Worm (Caenorhabditis elegans) whole organism, late embryonic: ENCODE measurements around the gene sas-7.

Experiments used
- T23F11.4 ChIP-seq: fragments of 200-800 bp; sonication (Bioruptor generic); optimal IDR thresholded peaks from 2 replicates; lab custom pipeline; 2018; ENCODE audit warnings: mild to moderate bottlenecking, missing genetic modification characterization, missing compliant biosample characterization
- Y22D7AL.16 ChIP-seq: sonication (generic microtip); optimal IDR thresholded peaks from 2 replicates; lab custom pipeline; 2016; ENCODE audit warnings: missing genetic modification characterization, missing compliant biosample characterization
- ceh-14 ChIP-seq: sonication (generic microtip); optimal IDR thresholded peaks from 2 replicates; lab custom pipeline; 2016; ENCODE audit warnings: missing genotype, missing genetic modification characterization, missing compliant biosample characterization
- ceh-18 ChIP-seq: sonication (generic microtip); optimal IDR thresholded peaks from 2 replicates; lab custom pipeline; 2016; ENCODE audit warnings: missing genetic modification characterization, missing compliant biosample characterization
- ceh-19 ChIP-seq: fragments of 200-800 bp; sonication (Bioruptor generic); optimal IDR thresholded peaks from 2 replicates; lab custom pipeline; 2018; ENCODE audit warnings: mild to moderate bottlenecking, missing genetic modification characterization, missing compliant biosample characterization
- ceh-22 ChIP-seq: sonication (generic microtip); optimal IDR thresholded peaks from 2 replicates; lab custom pipeline; 2017; ENCODE audit warnings: missing biosample characterization, missing genetic modification characterization
- ceh-24 ChIP-seq: sonication (generic microtip); optimal IDR thresholded peaks from 2 replicates; lab custom pipeline; 2016; ENCODE audit warnings: mild to moderate bottlenecking, missing genetic modification characterization, missing compliant biosample characterization
- ceh-30 ChIP-seq: fragments of 150-350 bp; optimal IDR thresholded peaks from 2 replicates; lab custom pipeline; 2014; ENCODE audit warnings: missing biosample characterization, missing genetic modification characterization
- ceh-34 ChIP-seq: sonication (generic microtip); optimal IDR thresholded peaks from 2 replicates; lab custom pipeline; 2016; ENCODE audit warnings: mild to moderate bottlenecking, missing genetic modification characterization, missing compliant biosample characterization
- ceh-45 ChIP-seq: fragments of 200-800 bp; sonication (Bioruptor generic); IDR thresholded peaks from 2 replicates; pipeline ENCODE4 v1.3.6; 2022; ENCODE audit warnings: missing genetic modification reagents, missing genetic modification characterization, missing compliant biosample characterization
- ceh-6 ChIP-seq: fragments of 200-800 bp; sonication (Bioruptor generic); optimal IDR thresholded peaks from 2 replicates; lab custom pipeline; 2018; ENCODE audit warnings: mild to moderate bottlenecking, missing genetic modification characterization, missing compliant biosample characterization
- dmd-4 ChIP-seq: sonication (generic microtip); optimal IDR thresholded peaks from 2 replicates; lab custom pipeline; 2016; ENCODE audit warnings: borderline replicate concordance, missing genetic modification characterization, missing compliant biosample characterization
- elt-2 ChIP-seq: sonication (generic microtip); optimal IDR thresholded peaks from 2 replicates; lab custom pipeline; 2016; ENCODE audit warnings: missing genetic modification reagents, missing genetic modification characterization, missing compliant biosample characterization
- ets-4 ChIP-seq: sonication (generic microtip); optimal IDR thresholded peaks from 2 replicates; lab custom pipeline; 2016; ENCODE audit warnings: missing genetic modification characterization, missing compliant biosample characterization
- fax-1 ChIP-seq: sonication (generic microtip); optimal IDR thresholded peaks from 2 replicates; lab custom pipeline; 2016; ENCODE audit warnings: missing genotype, missing genetic modification characterization, missing compliant biosample characterization
- fkh-10 ChIP-seq: fragments of 150-350 bp; optimal IDR thresholded peaks from 2 replicates; lab custom pipeline; 2014; ENCODE audit warnings: missing biosample characterization, missing genetic modification reagents, missing genetic modification characterization
- hlh-15 ChIP-seq: sonication (generic microtip); optimal IDR thresholded peaks from 2 replicates; lab custom pipeline; 2016; ENCODE audit warnings: missing genetic modification characterization, missing compliant biosample characterization
- lim-6 ChIP-seq: sonication (generic microtip); optimal IDR thresholded peaks from 2 replicates; lab custom pipeline; 2016; ENCODE audit warnings: missing genetic modification characterization, missing compliant biosample characterization
- madf-2 ChIP-seq: sonication (generic microtip); optimal IDR thresholded peaks from 2 replicates; lab custom pipeline; 2017; ENCODE audit warnings: missing genetic modification characterization, missing compliant biosample characterization
- nfya-1 ChIP-seq: sonication (generic microtip); optimal IDR thresholded peaks from 2 replicates; lab custom pipeline; 2017; ENCODE audit warnings: missing genetic modification characterization, mild to moderate bottlenecking, missing compliant biosample characterization, antibody characterized with exemption, moderate library complexity
- npax-4 ChIP-seq: sonication (generic microtip); optimal IDR thresholded peaks from 2 replicates; lab custom pipeline; 2016; ENCODE audit warnings: missing genetic modification characterization, missing compliant biosample characterization
- odd-2 ChIP-seq: sonication (generic microtip); optimal IDR thresholded peaks from 2 replicates; lab custom pipeline; 2017; ENCODE audit warnings: antibody characterized with exemption, mild to moderate bottlenecking, missing genetic modification characterization, missing compliant biosample characterization
- pag-3 ChIP-seq: sonication (generic microtip); optimal IDR thresholded peaks from 2 replicates; lab custom pipeline; 2016; ENCODE audit warnings: missing compliant biosample characterization, missing genetic modification characterization, borderline replicate concordance
- pax-1 ChIP-seq: fragments of 150-350 bp; optimal IDR thresholded peaks from 2 replicates; lab custom pipeline; 2014; ENCODE audit warnings: missing biosample characterization, missing genetic modification characterization
- sox-2 ChIP-seq: fragments of 200-800 bp; sonication (Bioruptor generic); IDR thresholded peaks from 2 replicates; pipeline ENCODE4 v1.3.6; 2022; ENCODE audit warnings: missing genetic modification reagents, missing genetic modification characterization, missing compliant biosample characterization
- tbx-2 ChIP-seq: sonication (generic microtip); optimal IDR thresholded peaks from 2 replicates; lab custom pipeline; 2016; ENCODE audit warnings: missing genetic modification characterization, missing compliant biosample characterization
- ttx-3 ChIP-seq: sonication (generic microtip); optimal IDR thresholded peaks from 2 replicates; lab custom pipeline; 2016; ENCODE audit warnings: missing genetic modification reagents, missing genetic modification characterization, missing compliant biosample characterization
- unc-3 ChIP-seq, 2 experiments: fragments of 200-800 bp in 1 of 2; sonication (Bioruptor generic) in 1 of 2; sonication (generic microtip) in 1 of 2; conservative IDR thresholded peaks in 1 of 2; optimal IDR thresholded peaks in 1 of 2; 2 replicates each; pipeline versions ENCODE4 v1.3.6 to Lab custom; 2016 to 2022; ENCODE audit warnings: missing compliant biosample characterization in 2 of 2, missing genetic modification characterization in 2 of 2, missing genetic modification reagents in 1 of 2
- zip-5 ChIP-seq: sonication (generic microtip); optimal IDR thresholded peaks from 2 replicates; lab custom pipeline; 2016; ENCODE audit warnings: missing genetic modification characterization, missing compliant biosample characterization

Gene sas-7

ce11 chrIII:10326327-10326726 lies 5.5 kb downstream of the sas-7 start:
- TF ChIP-seq ceh-22 (tag; lab: Kevin White, UChicago) (no peak), odd-2 (tag; lab: Kevin White, UChicago) (no peak), ceh-30 (tag; lab: Kevin White, UChicago) (no peak), madf-2 (tag; lab: Kevin White, UChicago) (no peak)

- peak; percentile 2 for TF ChIP-seq nfya-1 (tag; lab: Kevin White, UChicago)
- TF ChIP-seq lim-6 (tag; lab: Kevin White, UChicago) = no peak
- TF ChIP-seq pax-1 (tag; lab: Kevin White, UChicago) = no peak
- TF ChIP-seq sox-2 (GFP tag; lab: Robert Waterston, UW) = 0 out of 2 replicates have a peak, but pooled peaks have one; percentile 13
These were observed 8.0 kb downstream of the sas-7 start for ce11 chrIII:10328565-10329541.

DNA sequence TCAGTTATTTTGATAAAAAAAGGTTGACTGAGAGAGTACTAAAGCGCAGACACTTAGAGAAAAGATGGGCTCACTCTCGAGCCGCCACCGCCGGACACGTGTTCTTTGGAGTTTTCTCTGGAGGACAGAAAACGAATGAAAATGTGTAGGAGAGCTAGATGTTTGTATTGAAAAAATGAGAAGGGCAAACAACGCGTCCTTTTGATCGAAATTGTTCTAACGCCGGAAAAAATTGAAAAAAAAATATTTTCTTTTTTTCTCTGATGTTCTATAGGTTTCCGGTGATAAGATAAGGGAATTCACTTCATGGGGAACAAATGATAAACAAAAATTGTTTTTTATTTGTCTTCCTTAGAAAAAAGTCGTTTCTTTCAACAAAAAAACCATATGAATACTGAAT lies 9.0 kb downstream of the sas-7 start:
- peak; percentile 52 for TF ChIP-seq elt-2 (tag; lab: Kevin White, UChicago)
- no peak for TF ChIP-seq ceh-45 (GFP tag; lab: Robert Waterston, UW)

- TF ChIP-seq pag-3 = no peak
- no peak for TF ChIP-seq Y22D7AL.16
- no peak for TF ChIP-seq ets-4
- TF ChIP-seq ceh-24 (tag; lab: Kevin White, UChicago) = no peak
- no peak for TF ChIP-seq dmd-4 (tag; lab: Kevin White, UChicago)
- no peak for TF ChIP-seq ceh-30 (tag; lab: Kevin White, UChicago)
- TF ChIP-seq tbx-2 (tag; lab: Kevin White, UChicago) = no peak
These were observed 9.7 kb downstream of the sas-7 start, which contains the start of gene nex-2 for ce11 chrIII:10330372-10331062. nex-2 (minus strand) TSS chrIII:10330422.

ce11 chrIII:10331232-10331631 lies 10.4 kb downstream of the sas-7 start:
- TF ChIP-seq hlh-15 (tag; lab: Kevin White, UChicago) (no peak), ceh-14 (tag; lab: Kevin White, UChicago) (no peak), nfya-1 (tag; lab: Kevin White, UChicago) (no peak), zip-5 (no peak), unc-3 (GFP tag; conservative IDR thresholded peaks at IDR 0.05; lab: Robert Waterston, UW) (no peak), unc-3 (tag; optimal IDR thresholded peaks at IDR 0.05; lab: Kevin White, UChicago) (no peak), ceh-34 (tag; lab: Kevin White, UChicago) (no peak), ceh-30 (tag; lab: Kevin White, UChicago) (no peak), ttx-3 (tag; lab: Kevin White, UChicago) (no peak)

ce11 chrIII:10332560-10332959 lies 11.7 kb downstream of the sas-7 start, which contains the start of gene T07C4.12:
T07C4.12 (minus strand) TSS chrIII:10332660.
- no peak for TF ChIP-seq fax-1
- no peak for TF ChIP-seq T23F11.4
- TF ChIP-seq fkh-10 (GFP tag; lab: Kevin White, UChicago) = no peak
- TF ChIP-seq ceh-6 (GFP tag; lab: Kevin White, UChicago) = no peak
- no peak for TF ChIP-seq ets-4
- TF ChIP-seq npax-4 (tag; lab: Kevin White, UChicago) = no peak
- no peak for TF ChIP-seq ceh-14 (tag; lab: Kevin White, UChicago)
- TF ChIP-seq ceh-18 (tag; lab: Kevin White, UChicago) = no peak
- TF ChIP-seq ceh-19 (GFP tag; lab: Kevin White, UChicago) = no peak
